Worm (Caenorhabditis elegans) whole organism, L3 larva: Measurements from ENCODE around the gene ZK1290.5.

Experiments used
- R02D3.7 ChIP-seq: fragments of 150-350 bp; optimal IDR thresholded peaks from 2 replicates; lab custom pipeline; 2014; ENCODE audit warnings: missing biosample characterization, missing genetic modification characterization
- ZK546.5 ChIP-seq: sonication (generic microtip); optimal IDR thresholded peaks from 2 replicates; lab custom pipeline; 2017; ENCODE audit warnings: missing biosample characterization, missing genetic modification characterization
- ceh-16 ChIP-seq: sonication (generic microtip); optimal IDR thresholded peaks from 2 replicates; lab custom pipeline; 2017; ENCODE audit warnings: missing biosample characterization, missing genetic modification characterization
- ceh-28 ChIP-seq: fragments of 150-350 bp; optimal IDR thresholded peaks from 2 replicates; lab custom pipeline; 2014; ENCODE audit warnings: missing biosample characterization, missing genetic modification reagents, missing genetic modification characterization
- ceh-82 ChIP-seq: fragments of 150-350 bp; optimal IDR thresholded peaks from 2 replicates; lab custom pipeline; 2014; ENCODE audit warnings: missing biosample characterization, missing genetic modification characterization
- ceh-9 ChIP-seq: sonication (generic microtip); optimal IDR thresholded peaks from 2 replicates; lab custom pipeline; 2018; ENCODE audit warnings: missing biosample characterization, missing genetic modification characterization
- daf-12 ChIP-seq: fragments of 150-350 bp; optimal IDR thresholded peaks from 2 replicates; lab custom pipeline; 2014; ENCODE audit warnings: missing biosample characterization, missing genetic modification reagents, missing genetic modification characterization
- egl-27 ChIP-seq: sonication (generic microtip); optimal IDR thresholded peaks from 4 replicates; lab custom pipeline; 2017; ENCODE audit warnings: missing biosample characterization, missing genetic modification reagents, missing genetic modification characterization
- egl-5 ChIP-seq: fragments of 150-350 bp; optimal IDR thresholded peaks from 2 replicates; lab custom pipeline; 2017; ENCODE audit warnings: missing biosample characterization, missing genetic modification reagents, missing genetic modification characterization, inconsistent platforms
- elt-1 ChIP-seq: fragments of 150-350 bp; optimal IDR thresholded peaks from 2 replicates; lab custom pipeline; 2014; ENCODE audit warnings: missing biosample characterization, missing genetic modification characterization
- elt-2 ChIP-seq: sonication (generic microtip); optimal IDR thresholded peaks from 2 replicates; lab custom pipeline; 2016; ENCODE audit warnings: missing genetic modification reagents, mild to moderate bottlenecking, missing genetic modification characterization, missing compliant biosample characterization
- elt-3 ChIP-seq, 3 experiments: fragments of 150-350 bp in 1 of 3; sonication (generic microtip) in 2 of 3; optimal IDR thresholded peaks; 2 replicates in 2 of 3; 4 replicates in 1 of 3; lab custom pipeline; 2014 to 2017; ENCODE audit warnings: missing biosample characterization in 3 of 3, missing genetic modification characterization in 3 of 3
- eor-1 ChIP-seq, 2 experiments: fragments of 150-350 bp; optimal IDR thresholded peaks; 2 replicates each; lab custom pipeline; 2014 to 2018; ENCODE audit warnings: missing biosample characterization in 2 of 2, missing genetic modification characterization in 2 of 2
- fkh-2 ChIP-seq: fragments of 150-350 bp; optimal IDR thresholded peaks from 2 replicates; lab custom pipeline; 2014; ENCODE audit warnings: missing biosample characterization, missing genetic modification reagents, missing genetic modification characterization
- lin-39 ChIP-seq: fragments of 150-350 bp; optimal IDR thresholded peaks from 2 replicates; lab custom pipeline; 2018; ENCODE audit warnings: missing biosample characterization, missing genetic modification reagents, missing genetic modification characterization
- mdl-1 ChIP-seq: fragments of 150-350 bp; optimal IDR thresholded peaks from 2 replicates; lab custom pipeline; 2014; ENCODE audit warnings: missing biosample characterization, missing genetic modification characterization
- mml-1 ChIP-seq: fragments of 150-350 bp; sonication (generic microtip); optimal IDR thresholded peaks from 3 replicates; lab custom pipeline; 2014; ENCODE audit warnings: missing biosample characterization, missing genetic modification characterization
- nfya-1 ChIP-seq: sonication (generic microtip); optimal IDR thresholded peaks from 2 replicates; lab custom pipeline; 2017; ENCODE audit warnings: missing genetic modification characterization, mild to moderate bottlenecking, missing compliant biosample characterization, antibody characterized with exemption, moderate library complexity; ENCODE audit not compliant: insufficient read depth
- nhr-11 ChIP-seq: fragments of 150-350 bp; optimal IDR thresholded peaks from 2 replicates; lab custom pipeline; 2014; ENCODE audit warnings: missing biosample characterization, missing genetic modification characterization
- nhr-12 ChIP-seq: fragments of 150-350 bp; optimal IDR thresholded peaks from 2 replicates; lab custom pipeline; 2014; ENCODE audit warnings: missing biosample characterization, missing genetic modification characterization
- nhr-237 ChIP-seq: fragments of 150-350 bp; optimal IDR thresholded peaks from 2 replicates; lab custom pipeline; 2014; ENCODE audit warnings: missing biosample characterization, missing genetic modification characterization
- nhr-25 ChIP-seq: sonication (generic microtip); optimal IDR thresholded peaks from 2 replicates; lab custom pipeline; 2017; ENCODE audit warnings: missing biosample characterization, missing genetic modification characterization
- nhr-28 ChIP-seq: fragments of 150-350 bp; optimal IDR thresholded peaks from 2 replicates; lab custom pipeline; 2014; ENCODE audit warnings: missing biosample characterization, missing genetic modification characterization
- nhr-43 ChIP-seq: sonication (generic microtip); optimal IDR thresholded peaks from 2 replicates; lab custom pipeline; 2016; ENCODE audit warnings: mild to moderate bottlenecking, missing genetic modification characterization, missing compliant biosample characterization; ENCODE audit not compliant: poor library complexity, severe bottlenecking
- nhr-67 ChIP-seq: fragments of 150-350 bp; optimal IDR thresholded peaks from 2 replicates; lab custom pipeline; 2014; ENCODE audit warnings: missing biosample characterization, missing genetic modification characterization
- nhr-77 ChIP-seq: fragments of 150-350 bp; optimal IDR thresholded peaks from 2 replicates; lab custom pipeline; 2014; ENCODE audit warnings: missing biosample characterization, missing genetic modification characterization
- pha-4 ChIP-seq: fragments of 150-350 bp; optimal IDR thresholded peaks from 2 replicates; lab custom pipeline; 2014; ENCODE audit warnings: missing biosample characterization, missing genetic modification reagents, missing genetic modification characterization
- pqm-1 ChIP-seq: fragments of 150-350 bp; optimal IDR thresholded peaks from 2 replicates; lab custom pipeline; 2017; ENCODE audit warnings: missing biosample characterization, missing genetic modification characterization, inconsistent platforms
- sea-2 ChIP-seq: fragments of 150-350 bp; sonication (generic microtip); optimal IDR thresholded peaks from 4 replicates; lab custom pipeline; 2014; ENCODE audit warnings: missing biosample characterization, missing genetic modification reagents, missing genetic modification characterization
- skn-1 ChIP-seq: fragments of 150-350 bp; optimal IDR thresholded peaks from 2 replicates; lab custom pipeline; 2014; ENCODE audit warnings: missing biosample characterization, missing genetic modification characterization
- snpc-4 ChIP-seq: fragments of 150-350 bp; optimal IDR thresholded peaks from 2 replicates; lab custom pipeline; 2014; ENCODE audit warnings: missing biosample characterization, missing genetic modification characterization
- unc-39 ChIP-seq: sonication (generic microtip); optimal IDR thresholded peaks from 4 replicates; lab custom pipeline; 2017; ENCODE audit warnings: missing biosample characterization, missing genetic modification characterization
- zag-1 ChIP-seq: fragments of 150-350 bp; optimal IDR thresholded peaks from 2 replicates; lab custom pipeline; 2014; ENCODE audit warnings: missing biosample characterization, missing genetic modification characterization
- ztf-11 ChIP-seq: fragments of 150-350 bp; optimal IDR thresholded peaks from 2 replicates; lab custom pipeline; 2014; ENCODE audit warnings: missing biosample characterization, missing genetic modification characterization

Gene ZK1290.5

DNA sequence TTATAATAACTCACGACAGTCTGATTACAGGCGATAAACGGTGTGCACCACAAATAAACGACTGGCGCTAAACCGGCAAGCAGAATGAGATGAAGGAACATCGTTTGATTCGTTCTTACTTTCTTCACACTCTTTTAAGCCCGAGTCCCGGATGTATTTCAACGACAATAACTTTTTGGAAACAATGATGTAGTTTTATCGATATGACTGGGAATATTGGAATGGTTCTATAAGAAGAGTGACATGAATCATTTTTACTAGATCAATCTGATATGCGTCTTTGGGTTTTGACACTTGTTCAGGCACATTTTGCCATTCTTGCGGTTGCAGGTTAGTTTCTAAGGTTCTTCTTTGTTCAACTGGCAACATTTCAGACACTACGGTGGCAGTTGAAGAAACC is 32.1 kb downstream of the ZK1290.5 start, which contains the start of the genes ZK1290.11 and ZK1290.1:
ZK1290.11 (minus strand) TSS at position 101 of the 400 bp plus-strand sequence.
ZK1290.1 (plus strand) TSS at position 271 of the 400 bp plus-strand sequence.
- no peak for TF ChIP-seq nhr-12 (tag; lab: Kevin White, UChicago)

DNA sequence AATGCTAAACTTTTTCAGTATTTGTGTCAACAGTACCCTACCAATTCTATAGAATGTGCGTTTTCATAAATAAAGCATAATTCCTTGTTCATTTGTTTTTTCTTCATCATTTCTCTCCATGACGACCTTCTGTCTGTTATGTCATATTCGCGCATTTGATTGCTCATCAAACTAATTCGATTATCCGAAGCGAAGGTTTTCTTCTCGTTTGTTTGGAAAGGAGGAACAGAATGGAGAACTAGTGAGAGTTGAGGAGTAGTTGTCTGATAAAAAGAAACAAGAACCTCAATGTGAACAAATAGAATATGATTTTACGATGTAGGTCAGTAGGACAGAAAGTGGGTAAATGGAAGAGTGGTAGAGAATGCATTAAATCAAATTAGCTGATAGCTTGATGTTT is 33.2 kb downstream of the ZK1290.5 start:
- TF ChIP-seq zag-1 (tag; lab: Kevin White, UChicago) (no peak), nhr-237 (no peak), lin-39 (tag; lab: Kevin White, UChicago) (no peak), ceh-16 (tag; lab: Kevin White, UChicago) (no peak), unc-39 (no peak), mml-1 (tag; lab: Kevin White, UChicago) (no peak), fkh-2 (tag; lab: Kevin White, UChicago) (no peak), elt-2 (tag; lab: Kevin White, UChicago) (no peak), egl-5 (no peak), ztf-11 (tag; lab: Kevin White, UChicago) (no peak)

ce11 chrII:7570305-7570704 is 40.9 kb downstream of the ZK1290.5 start, which contains the start of gene F35D2.3:
Gene F35D2.3 (plus strand): TSS chrII:7570605.
- TF ChIP-seq nhr-28 (tag; lab: Kevin White, UChicago): no peak
- TF ChIP-seq nhr-77 (tag; lab: Kevin White, UChicago): no peak
- no peak for TF ChIP-seq nhr-25
- no peak for TF ChIP-seq snpc-4 (tag; lab: Kevin White, UChicago)
- TF ChIP-seq elt-3 (tag; optimal IDR thresholded peaks at IDR 0.05; lab: Kevin White, UChicago): no peak
- no peak for TF ChIP-seq mdl-1 (tag; lab: Kevin White, UChicago)
- no peak for TF ChIP-seq pha-4 (tag; lab: Kevin White, UChicago)
- no peak for TF ChIP-seq unc-39
- TF ChIP-seq elt-1 (tag; lab: Kevin White, UChicago): no peak
- TF ChIP-seq nfya-1 (tag; lab: Kevin White, UChicago): no peak
- no peak for TF ChIP-seq ZK546.5 (tag; lab: Kevin White, UChicago)
- TF ChIP-seq sea-2 (GFP tag; lab: Kevin White, UChicago): no peak

ce11 chrII:7570820-7571219 is 41.4 kb downstream of the ZK1290.5 start:
- no peak for TF ChIP-seq ztf-11 (tag; lab: Kevin White, UChicago)
- no peak for TF ChIP-seq unc-39
- TF ChIP-seq zag-1 (tag; lab: Kevin White, UChicago): no peak
- no peak for TF ChIP-seq mml-1 (tag; lab: Kevin White, UChicago)
- no peak for TF ChIP-seq ceh-9 (tag; lab: Kevin White, UChicago)
- TF ChIP-seq skn-1 (tag; lab: Kevin White, UChicago): no peak
- TF ChIP-seq egl-27 (tag; lab: Kevin White, UChicago): no peak
- TF ChIP-seq nhr-11 (tag; lab: Kevin White, UChicago): no peak

- TF ChIP-seq egl-27 (tag; lab: Kevin White, UChicago) (no peak), nhr-11 (tag; lab: Kevin White, UChicago) (no peak), R02D3.7 (tag; lab: Kevin White, UChicago) (no peak), nhr-43 (no peak), ceh-28 (no peak), daf-12 (no peak), nhr-25 (no peak), egl-5 (no peak), pha-4 (tag; lab: Kevin White, UChicago) (no peak), nhr-67 (no peak), ceh-9 (tag; lab: Kevin White, UChicago) (no peak), ztf-11 (tag; lab: Kevin White, UChicago) (no peak)
These were observed 44.7 kb downstream of the ZK1290.5 start, which contains the start of gene F35D2.2 for ce11 chrII:7574143-7574542. Gene F35D2.2 (plus strand): TSS chrII:7574443.

DNA sequence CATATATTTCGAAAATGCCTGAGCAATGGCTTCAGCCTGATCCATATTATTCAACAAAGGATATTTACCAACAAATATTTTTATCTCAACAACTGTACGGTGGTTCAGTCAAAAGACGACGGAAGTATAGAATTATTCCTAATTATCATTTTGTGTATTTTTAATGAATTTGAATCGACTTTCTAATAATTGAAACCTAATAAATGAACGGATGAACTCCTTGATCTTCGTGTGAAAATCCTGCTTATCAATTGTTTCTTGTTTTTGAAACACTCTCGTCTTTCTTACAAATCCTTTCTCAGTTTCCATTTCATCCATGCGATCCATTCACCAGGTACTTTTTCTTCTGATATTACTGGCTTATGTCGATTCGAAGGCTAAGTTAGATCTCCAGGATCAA is 46.2 kb downstream of the ZK1290.5 start, which contains the start of gene F35D2.1:
F35D2.1 (plus strand) TSS at position 301 of the 400 bp plus-strand sequence.
- TF ChIP-seq mdl-1 (tag; lab: Kevin White, UChicago) (no peak), snpc-4 (tag; lab: Kevin White, UChicago) (no peak), daf-12 (no peak), sea-2 (GFP tag; lab: Kevin White, UChicago) (no peak), zag-1 (tag; lab: Kevin White, UChicago) (no peak), lin-39 (tag; lab: Kevin White, UChicago) (no peak), ceh-82 (tag; lab: Kevin White, UChicago) (no peak), skn-1 (tag; lab: Kevin White, UChicago) (no peak), pqm-1 (tag; lab: Kevin White, UChicago) (no peak), eor-1 (tag; optimal IDR thresholded peaks at IDR 0.05; lab: Kevin White, UChicago) (no peak)
